Worm (Caenorhabditis elegans): ENCODE results near the gene F35D11.4.
A peak's percentile ranks its signal among the peaks of the same experiment; 100 is the strongest.

DNA sequence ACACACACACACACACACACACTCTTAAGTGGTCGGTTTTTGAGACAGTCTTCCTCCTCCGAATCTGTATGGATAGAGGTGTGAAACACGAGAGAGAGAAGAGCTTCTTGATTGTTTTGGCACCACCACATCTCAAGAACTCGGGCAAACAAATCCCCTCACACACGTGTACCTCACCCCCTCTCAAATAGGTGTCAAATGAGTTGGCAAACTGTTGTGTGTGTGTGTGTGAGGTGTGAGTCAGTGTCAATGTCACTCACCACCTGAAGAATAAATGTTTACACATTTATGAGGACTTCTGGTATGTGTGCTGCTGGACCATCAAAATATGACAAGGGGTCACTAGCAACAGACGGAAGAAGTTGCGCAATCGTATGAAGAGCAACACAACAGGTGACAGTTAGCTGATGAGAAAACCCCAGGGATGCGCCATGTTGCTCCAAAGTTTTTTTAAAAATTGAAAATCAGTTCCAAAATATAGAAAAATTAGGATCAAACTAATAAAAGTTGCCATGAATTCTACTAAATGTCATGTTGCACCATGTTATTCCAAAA is 23.2 kb upstream of the F35D11.4 start:
- TF ChIP-seq nhr-232 (tag; optimal IDR thresholded peaks at IDR 0.05), result no peak
- TF ChIP-seq ama-1 (optimal IDR thresholded peaks at IDR 0.05), result no peak
- TF ChIP-seq tbx-2 (tag; optimal IDR thresholded peaks at IDR 0.05), result peak; percentile 32
